Fruit fly (Drosophila melanogaster): ENCODE measurements around the gene MED10.
A peak's percentile ranks its signal among the peaks of the same experiment; 100 is the strongest.

Gene MED10

DNA sequence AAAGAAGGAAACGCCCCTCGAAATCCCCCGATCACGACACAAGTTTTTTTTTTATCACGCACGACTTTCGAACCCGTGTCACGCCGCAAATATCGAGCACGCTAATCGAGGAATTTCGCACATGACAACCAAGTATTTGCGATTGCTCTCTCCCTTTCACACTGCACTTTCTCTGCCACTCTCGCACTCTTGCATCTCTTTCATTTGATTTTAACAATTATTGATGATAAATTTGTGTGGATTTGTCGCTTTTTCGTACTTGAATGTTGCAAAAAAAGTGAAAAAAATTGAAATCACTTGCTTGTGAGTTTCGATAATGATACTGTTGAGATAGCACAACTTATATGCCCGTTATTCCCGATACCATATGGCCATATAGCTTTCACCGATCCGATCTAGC is 14.7 kb upstream of the MED10 start, which contains the start of gene CG13073:
CG13073 (minus strand) TSS at position 101 of the 400 bp plus-strand sequence.
- no peak for TF ChIP-seq CG14711 (tag; optimal IDR thresholded peaks at IDR 0.05)
- no peak for TF ChIP-seq CG12768 (GFP tag; optimal IDR thresholded peaks at IDR 0.05)
- TF ChIP-seq tj (GFP tag; optimal IDR thresholded peaks at IDR 0.05) = no peak
- no peak for TF ChIP-seq Clk (GFP tag; optimal IDR thresholded peaks at IDR 0.05)
- TF ChIP-seq bab1 (GFP tag; optimal IDR thresholded peaks at IDR 0.05) = no peak
- TF ChIP-seq CG7045 (GFP tag; optimal IDR thresholded peaks at IDR 0.05) = no peak
- TF ChIP-seq Crg-1 (GFP tag; optimal IDR thresholded peaks at IDR 0.05) = no peak
- TF ChIP-seq ovo (GFP tag; optimal IDR thresholded peaks at IDR 0.05) = no peak
- no peak for TF ChIP-seq CG1620 (GFP tag; optimal IDR thresholded peaks at IDR 0.05)
- no peak for TF ChIP-seq Hr96 (GFP tag; optimal IDR thresholded peaks at IDR 0.05)
- TF ChIP-seq pad (GFP tag; optimal IDR thresholded peaks at IDR 0.05) = no peak

DNA sequence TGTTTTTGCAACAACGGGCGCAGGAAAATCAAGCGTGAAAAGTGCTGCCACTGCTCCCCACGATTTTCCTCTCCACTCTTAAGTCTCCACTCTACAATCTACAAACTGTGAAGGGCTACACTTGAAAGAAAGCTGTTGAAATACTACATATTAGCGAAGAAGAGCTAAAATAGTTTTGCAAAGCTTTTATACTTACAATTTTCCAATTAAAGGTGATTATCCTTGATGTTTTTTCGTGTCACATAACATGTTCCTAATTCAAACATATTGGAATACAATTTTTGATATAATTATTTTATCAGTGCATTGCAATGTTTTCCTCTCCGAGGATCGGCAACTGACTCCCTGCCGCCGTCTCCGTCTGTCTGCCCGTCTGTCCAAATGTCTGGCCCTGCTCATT is 13.9 kb upstream of the MED10 start:
- TF ChIP-seq pad (GFP tag; optimal IDR thresholded peaks at IDR 0.05) (no peak), kay (GFP tag; ENCODE audit: borderline replicate concordance) (peak; percentile 39)

DNA sequence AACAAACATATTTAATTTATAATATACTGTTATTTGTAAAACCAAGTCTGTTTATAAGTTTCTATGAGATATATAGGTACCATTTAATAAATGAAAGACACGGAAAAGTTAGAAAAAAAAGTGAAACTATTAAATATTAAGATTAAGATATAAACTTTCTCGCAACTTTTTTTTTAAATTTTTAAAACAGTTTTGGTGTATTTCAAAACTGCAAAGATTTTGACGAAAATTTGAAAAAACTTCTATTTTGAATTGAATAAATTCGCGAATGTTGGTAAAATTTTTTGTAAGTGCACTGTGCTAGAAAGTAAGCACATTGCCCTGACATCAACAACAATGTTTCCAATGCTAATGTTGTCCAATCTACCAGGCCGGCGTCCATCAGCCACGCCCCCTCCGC is 10.6 kb upstream of the MED10 start:
- no peak for TF ChIP-seq Mnt (GFP tag; optimal IDR thresholded peaks at IDR 0.05)
- TF ChIP-seq cnc (optimal IDR thresholded peaks at IDR 0.05) = no peak
- no peak for TF ChIP-seq ovo (GFP tag; optimal IDR thresholded peaks at IDR 0.05)
- TF ChIP-seq Clk (GFP tag; optimal IDR thresholded peaks at IDR 0.05) = no peak
- TF ChIP-seq Hr96 (GFP tag; optimal IDR thresholded peaks at IDR 0.05) = no peak
- TF ChIP-seq CG33017 (tag; optimal IDR thresholded peaks at IDR 0.05) = no peak
- TF ChIP-seq CG7101 (tag; optimal IDR thresholded peaks at IDR 0.05) = no peak
- TF ChIP-seq pad (GFP tag; optimal IDR thresholded peaks at IDR 0.05) = no peak
- TF ChIP-seq CG5204 (GFP tag; optimal IDR thresholded peaks at IDR 0.05) = no peak
- no peak for TF ChIP-seq cic (GFP tag; optimal IDR thresholded peaks at IDR 0.05)
- TF ChIP-seq bab1 (GFP tag; optimal IDR thresholded peaks at IDR 0.05) = no peak
- TF ChIP-seq Crg-1 (GFP tag; optimal IDR thresholded peaks at IDR 0.05) = no peak
- TF ChIP-seq toe (GFP tag; optimal IDR thresholded peaks at IDR 0.05) = no peak
- TF ChIP-seq CG12768 (GFP tag; optimal IDR thresholded peaks at IDR 0.05) = no peak
- TF ChIP-seq CG7045 (GFP tag; optimal IDR thresholded peaks at IDR 0.05) = no peak

DNA sequence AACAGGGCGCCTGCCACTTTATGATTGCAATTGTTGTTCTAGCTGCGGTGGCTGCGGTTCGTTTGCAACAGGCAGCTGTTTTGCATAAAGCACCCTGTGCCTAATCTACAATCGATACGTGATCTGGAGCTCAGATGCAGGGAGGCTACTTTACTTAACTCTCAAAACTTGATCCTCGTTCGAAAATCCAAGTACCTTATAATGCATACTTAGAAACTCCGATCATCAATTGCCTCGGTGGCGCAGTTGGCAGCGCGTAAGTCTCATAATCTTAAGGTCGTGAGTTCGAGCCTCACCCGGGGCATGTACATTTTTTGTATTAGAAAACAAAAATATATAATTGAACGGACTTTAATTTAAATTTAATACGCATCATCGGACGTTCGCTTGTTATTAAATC is 10.1 kb upstream of the MED10 start:
- TF ChIP-seq CG7101 (tag; optimal IDR thresholded peaks at IDR 0.05) = no peak
- no peak for TF ChIP-seq cnc (optimal IDR thresholded peaks at IDR 0.05)
- TF ChIP-seq Crg-1 (GFP tag; optimal IDR thresholded peaks at IDR 0.05) = no peak
- no peak for TF ChIP-seq pad (GFP tag; optimal IDR thresholded peaks at IDR 0.05)
- TF ChIP-seq Clk (GFP tag; optimal IDR thresholded peaks at IDR 0.05) = no peak
- no peak for TF ChIP-seq ovo (GFP tag; optimal IDR thresholded peaks at IDR 0.05)
- no peak for TF ChIP-seq toe (GFP tag; optimal IDR thresholded peaks at IDR 0.05)
- no peak for TF ChIP-seq bab1 (GFP tag; optimal IDR thresholded peaks at IDR 0.05)
- no peak for TF ChIP-seq Mnt (GFP tag; optimal IDR thresholded peaks at IDR 0.05)
- no peak for TF ChIP-seq tj (GFP tag; optimal IDR thresholded peaks at IDR 0.05)
- no peak for TF ChIP-seq CG14711 (tag; optimal IDR thresholded peaks at IDR 0.05)
- TF ChIP-seq CG12768 (GFP tag; optimal IDR thresholded peaks at IDR 0.05) = no peak
- no peak for TF ChIP-seq kay (GFP tag; ENCODE audit: borderline replicate concordance)
- no peak for TF ChIP-seq cic (GFP tag; optimal IDR thresholded peaks at IDR 0.05)
- no peak for TF ChIP-seq CG1620 (GFP tag; optimal IDR thresholded peaks at IDR 0.05)
- TF ChIP-seq CG5204 (GFP tag; optimal IDR thresholded peaks at IDR 0.05) = no peak
- no peak for TF ChIP-seq CG11617 (GFP tag; optimal IDR thresholded peaks at IDR 0.05)
- no peak for TF ChIP-seq CG33017 (tag; optimal IDR thresholded peaks at IDR 0.05)
- TF ChIP-seq CG7045 (GFP tag; optimal IDR thresholded peaks at IDR 0.05) = no peak
- TF ChIP-seq Hr96 (GFP tag; optimal IDR thresholded peaks at IDR 0.05) = no peak

DNA sequence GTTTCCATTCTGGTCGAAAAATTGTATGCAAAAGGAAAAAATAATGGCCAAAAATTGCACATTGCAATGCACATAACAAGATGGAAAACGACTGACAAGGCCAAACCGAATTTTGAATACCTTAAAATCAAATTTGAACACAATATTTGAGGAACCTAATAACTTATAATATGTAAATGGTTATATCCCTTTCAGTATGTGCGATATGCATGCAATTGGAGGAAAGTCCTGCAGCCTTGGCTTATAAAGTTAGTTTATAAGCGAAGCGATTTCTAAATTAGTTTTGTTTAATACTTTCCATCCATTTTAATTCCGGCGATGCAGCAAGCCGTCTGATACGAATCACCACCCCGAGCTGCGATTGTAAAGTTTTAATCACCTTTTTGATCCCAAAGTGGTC is 6.7 kb upstream of the MED10 start:
- no peak for TF ChIP-seq Hr96 (GFP tag; optimal IDR thresholded peaks at IDR 0.05)
- TF ChIP-seq kay (GFP tag; ENCODE audit: borderline replicate concordance) = no peak
- no peak for TF ChIP-seq CG1620 (GFP tag; optimal IDR thresholded peaks at IDR 0.05)
- no peak for TF ChIP-seq CG33017 (tag; optimal IDR thresholded peaks at IDR 0.05)
- TF ChIP-seq CG14711 (tag; optimal IDR thresholded peaks at IDR 0.05) = no peak
- TF ChIP-seq toe (GFP tag; optimal IDR thresholded peaks at IDR 0.05) = no peak
- no peak for TF ChIP-seq Crg-1 (GFP tag; optimal IDR thresholded peaks at IDR 0.05)
- no peak for TF ChIP-seq Clk (GFP tag; optimal IDR thresholded peaks at IDR 0.05)

DNA sequence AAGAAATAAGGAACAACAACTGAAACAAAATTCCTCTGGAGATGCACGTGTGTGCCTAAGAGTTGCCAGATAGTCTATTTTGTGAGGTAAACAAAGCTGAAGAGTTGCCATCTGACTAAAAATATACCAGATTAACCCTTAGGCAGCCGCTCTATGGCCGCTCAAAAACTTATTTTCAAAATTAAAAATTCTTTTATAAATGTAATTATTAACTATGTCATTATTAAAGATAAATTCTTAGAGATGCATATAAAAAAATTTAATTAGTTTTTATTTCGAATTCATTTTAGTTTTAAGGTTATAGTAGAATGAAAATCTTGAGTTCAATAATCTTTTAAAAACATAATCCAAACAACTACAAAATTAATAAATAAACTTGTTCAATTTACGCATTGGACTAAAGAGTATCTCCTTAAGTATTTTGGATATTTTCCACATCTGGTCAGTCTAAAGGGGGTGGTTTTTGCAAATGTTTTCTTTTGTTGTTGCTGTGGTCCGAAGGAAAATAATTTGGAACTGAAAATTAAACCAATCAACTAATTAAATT is 3.2 kb upstream of the MED10 start, which contains the start of gene Tmx3:
Tmx3 (plus strand) TSS at position 442 of the 547 bp plus-strand sequence.
- TF ChIP-seq ovo (GFP tag; optimal IDR thresholded peaks at IDR 0.05) = peak; percentile 52
- TF ChIP-seq tj (GFP tag; optimal IDR thresholded peaks at IDR 0.05) = peak; percentile 54
- peak; percentile 70 for TF ChIP-seq toe (GFP tag; optimal IDR thresholded peaks at IDR 0.05)
- TF ChIP-seq CG33017 (tag; optimal IDR thresholded peaks at IDR 0.05) = peak; percentile 92
- peak; percentile 36 for TF ChIP-seq Clk (GFP tag; optimal IDR thresholded peaks at IDR 0.05)
- TF ChIP-seq CG12768 (GFP tag; optimal IDR thresholded peaks at IDR 0.05) = peak; percentile 76
- TF ChIP-seq cic (GFP tag; optimal IDR thresholded peaks at IDR 0.05) = peak; percentile 43
- peak; percentile 13 for TF ChIP-seq kay (GFP tag; ENCODE audit: borderline replicate concordance)
- TF ChIP-seq Hr96 (GFP tag; optimal IDR thresholded peaks at IDR 0.05) = no peak
- TF ChIP-seq pad (GFP tag; optimal IDR thresholded peaks at IDR 0.05) = peak; percentile 58
- peak; percentile 62 for TF ChIP-seq CG5204 (GFP tag; optimal IDR thresholded peaks at IDR 0.05)
- TF ChIP-seq CG7045 (GFP tag; optimal IDR thresholded peaks at IDR 0.05) = peak; percentile 86
- peak; percentile 89 for TF ChIP-seq CG14711 (tag; optimal IDR thresholded peaks at IDR 0.05)
- TF ChIP-seq CG1620 (GFP tag; optimal IDR thresholded peaks at IDR 0.05) = peak; percentile 69
- peak; percentile 85 for TF ChIP-seq Crg-1 (GFP tag; optimal IDR thresholded peaks at IDR 0.05)
- TF ChIP-seq Mnt (GFP tag; optimal IDR thresholded peaks at IDR 0.05) = peak; percentile 98
- TF ChIP-seq bab1 (GFP tag; optimal IDR thresholded peaks at IDR 0.05) = peak; percentile 75
- peak; percentile 93 for TF ChIP-seq CG7101 (tag; optimal IDR thresholded peaks at IDR 0.05)
- TF ChIP-seq CG11617 (GFP tag; optimal IDR thresholded peaks at IDR 0.05) = peak; percentile 81
- TF ChIP-seq cnc (optimal IDR thresholded peaks at IDR 0.05) = no peak

Measured in whole organism, adult.